Worm (Caenorhabditis elegans): ENCODE results near the gene twk-14.

The twk-14 gene

DNA sequence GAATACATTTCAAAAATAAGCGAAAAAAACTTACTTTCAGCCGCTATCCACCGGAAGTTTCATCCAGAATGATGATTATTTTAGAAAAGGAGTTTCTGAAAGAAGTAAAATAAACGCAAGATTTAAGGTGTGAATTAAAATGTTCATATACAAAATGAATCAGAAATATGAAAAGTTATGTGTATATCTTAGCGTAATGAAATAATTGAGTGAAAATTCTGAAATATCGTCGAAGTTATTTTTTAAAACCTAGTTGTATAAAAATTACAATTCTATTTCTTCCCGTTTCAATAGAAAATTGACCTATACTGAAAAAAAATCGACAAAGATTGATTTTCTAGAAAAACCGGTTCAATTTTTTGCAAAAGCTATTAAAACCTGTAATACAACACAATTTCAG lies 57.6 kb downstream of the twk-14 start, which contains the start of gene twk-13:
TSS of gene twk-13 (minus strand) at position 101 of the 400 bp plus-strand sequence.
- no peak for TF ChIP-seq ceh-13 (GFP tag; optimal IDR thresholded peaks at IDR 0.05)
- TF ChIP-seq hnd-1 (tag; optimal IDR thresholded peaks at IDR 0.05), result no peak

Measured in whole organism, early embryonic.